Worm (Caenorhabditis elegans): Measurements from ENCODE around the gene sre-4.
"Not testable (repeated sequence)": the region's sequence is repeated elsewhere in the genome, so short reads cannot be mapped to it uniquely, and the experiment has no call there.

sre-4 gene

DNA sequence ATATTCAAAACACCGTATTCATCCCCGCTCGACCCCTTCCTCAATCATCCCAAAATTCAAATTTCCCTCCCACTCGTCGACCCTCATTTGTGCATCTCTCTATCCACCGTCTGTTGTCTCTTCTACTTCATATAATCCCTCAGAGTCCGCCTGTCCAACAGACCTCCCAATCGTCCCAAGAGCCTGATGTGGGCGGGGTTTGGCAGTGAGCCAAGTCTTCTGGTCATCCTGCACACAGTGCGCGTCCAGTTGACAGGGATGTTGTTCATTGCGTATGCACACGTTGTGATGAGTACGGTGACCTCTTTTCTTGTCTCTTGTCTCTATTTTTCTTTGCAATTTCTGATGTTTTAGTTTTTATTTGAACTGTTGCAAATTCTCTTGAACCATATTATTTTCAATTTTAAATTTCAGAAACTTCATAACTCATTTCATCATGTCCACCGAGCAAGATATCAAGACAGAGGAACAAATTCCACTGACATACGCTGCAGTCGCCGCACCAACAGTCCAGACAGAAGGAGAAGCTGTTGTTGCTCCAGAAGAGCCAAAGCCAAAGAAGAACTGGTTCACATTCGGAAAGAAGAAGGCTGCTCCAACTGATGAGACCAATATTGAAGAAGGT, 12.4 kb downstream of the sre-4 start, which contains the start of gene cav-1 (continued):
- TF ChIP-seq ahr-1 (tag; optimal IDR thresholded peaks at IDR 0.05) (no peak), ztf-16 (tag; optimal IDR thresholded peaks at IDR 0.05) (no peak), pros-1 (tag; optimal IDR thresholded peaks at IDR 0.05) (no peak), zip-5 (tag; optimal IDR thresholded peaks at IDR 0.05) (no peak), che-1 (tag; optimal IDR thresholded peaks at IDR 0.05) (no peak), unc-86 (tag; optimal IDR thresholded peaks at IDR 0.05) (no peak), F13H6.1 (tag; optimal IDR thresholded peaks at IDR 0.05) (no peak), nhr-232 (tag; optimal IDR thresholded peaks at IDR 0.05) (no peak), unc-55 (GFP tag; optimal IDR thresholded peaks at IDR 0.05) (peak; percentile 52), Y22D7AL.16 (tag; optimal IDR thresholded peaks at IDR 0.05) (no peak), pat-9 (tag; optimal IDR thresholded peaks at IDR 0.05) (no peak), ceh-48 (tag; optimal IDR thresholded peaks at IDR 0.05) (no peak), hlh-13 (GFP tag; optimal IDR thresholded peaks at IDR 0.05) (no peak), pag-3 (tag; optimal IDR thresholded peaks at IDR 0.05; ENCODE audit: borderline replicate concordance) (no peak), ceh-45 (GFP tag; IDR thresholded peaks at IDR 0.05) (no peak), dve-1 (tag; optimal IDR thresholded peaks at IDR 0.05) (no peak), ceh-9 (tag; optimal IDR thresholded peaks at IDR 0.05) (no peak)

DNA sequence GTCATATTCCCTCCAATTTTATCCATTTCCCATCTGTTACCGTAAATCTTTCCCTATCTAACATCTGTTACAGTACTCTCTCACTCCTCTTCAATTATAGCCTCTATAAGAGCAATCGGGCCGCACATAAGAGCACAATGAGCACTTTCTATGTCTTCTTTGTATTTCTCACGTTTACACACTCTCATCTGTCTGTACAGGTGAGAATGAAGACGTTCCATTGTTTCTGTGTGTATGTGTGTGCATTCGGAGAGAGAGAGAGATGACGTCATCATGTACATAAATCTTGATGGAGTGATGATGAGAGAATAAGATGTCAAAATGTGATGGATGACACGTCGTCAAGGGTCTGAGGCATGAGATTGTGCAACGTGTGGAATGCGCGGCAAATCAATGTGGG, 13.8 kb downstream of the sre-4 start:
- TF ChIP-seq ceh-14 (tag; optimal IDR thresholded peaks at IDR 0.05) (no peak), sox-4 (tag; optimal IDR thresholded peaks at IDR 0.05) (no peak), unc-55 (GFP tag; optimal IDR thresholded peaks at IDR 0.05) (peak; percentile 98), ref-2 (tag; optimal IDR thresholded peaks at IDR 0.05) (peak; percentile 20), nhr-232 (tag; optimal IDR thresholded peaks at IDR 0.05) (no peak), K02D7.2 (tag; optimal IDR thresholded peaks at IDR 0.05) (no peak), ceh-31 (tag; optimal IDR thresholded peaks at IDR 0.05) (peak; percentile 9), sox-2 (GFP tag; IDR thresholded peaks at IDR 0.05) (no peak), eyg-1 (tag; optimal IDR thresholded peaks at IDR 0.05) (no peak), syd-9 (tag; optimal IDR thresholded peaks at IDR 0.05) (no peak), tbx-2 (tag; optimal IDR thresholded peaks at IDR 0.05) (peak; percentile 62)

DNA sequence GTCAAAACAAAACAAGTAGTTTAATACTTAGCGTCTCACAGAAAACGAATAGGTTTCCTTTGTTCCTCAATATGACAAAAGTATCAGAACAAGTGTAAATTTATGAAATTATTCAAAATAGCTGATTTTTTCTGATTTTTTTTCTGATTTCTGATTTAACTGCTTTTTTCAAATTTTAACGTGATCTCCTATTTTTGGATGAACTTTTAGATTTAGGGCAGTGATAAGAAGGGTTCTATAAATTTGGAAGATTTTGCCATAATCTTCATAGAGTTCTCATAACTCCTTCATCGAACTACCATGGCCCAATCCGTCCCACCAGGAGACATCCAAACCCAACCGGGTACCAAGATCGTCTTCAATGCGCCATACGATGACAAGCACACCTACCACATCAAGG, 14.8 kb downstream of the sre-4 start, which contains the start of gene msp-78:
msp-78 (plus strand) TSS at position 301 of the 400 bp plus-strand sequence.
- TF ChIP-seq zip-5, K02D7.2, ztf-16 (tag; optimal IDR thresholded peaks at IDR 0.05): not testable (repeated sequence)

DNA sequence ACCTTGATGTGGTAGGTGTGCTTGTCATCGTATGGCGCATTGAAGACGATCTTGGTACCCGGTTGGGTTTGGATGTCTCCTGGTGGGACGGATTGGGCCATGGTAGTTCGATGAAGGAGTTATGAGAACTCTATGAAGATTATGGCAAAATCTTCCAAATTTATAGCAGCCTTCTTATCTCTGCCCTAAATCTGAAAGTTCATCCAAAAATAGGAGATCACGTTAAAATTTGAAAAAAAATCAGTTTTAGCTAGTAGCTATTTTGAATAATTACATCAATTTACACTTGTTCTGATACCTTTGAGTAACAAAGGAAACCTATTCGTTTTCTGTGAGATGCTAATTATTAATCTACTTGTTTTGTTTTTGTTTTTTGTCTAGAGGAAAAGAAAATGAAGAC, 17.5 kb downstream of the sre-4 start, which contains the start of gene msp-79:
msp-79 (minus strand) TSS at position 101 of the 400 bp plus-strand sequence.
- not testable (repeated sequence) for TF ChIP-seq unc-55 (GFP tag; optimal IDR thresholded peaks at IDR 0.05); fkh-6 (tag; optimal IDR thresholded peaks at IDR 0.05); pha-2 (tag; optimal IDR thresholded peaks at IDR 0.05)

DNA sequence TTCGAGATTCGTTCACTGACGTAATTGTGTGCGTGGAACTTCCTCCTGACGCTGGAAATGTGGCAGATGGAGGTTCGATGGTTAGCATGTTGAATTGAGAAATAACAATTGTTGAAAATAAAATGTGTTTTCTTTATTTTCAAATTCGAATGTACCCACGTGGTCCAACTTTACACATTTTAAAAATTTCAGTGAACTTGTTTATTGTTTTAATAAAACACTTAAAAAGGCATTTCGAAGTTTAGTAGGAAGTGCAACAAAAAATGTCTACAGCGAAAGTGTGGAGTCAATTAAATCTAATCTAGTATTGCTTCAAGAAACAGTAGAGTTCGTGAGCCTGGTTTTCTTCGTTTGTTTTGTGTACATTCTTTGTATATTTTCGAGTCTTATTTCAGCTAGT, 18.3 kb downstream of the sre-4 start, which contains the start of gene ssp-36:
ssp-36 (minus strand) TSS at position 101 of the 400 bp plus-strand sequence.
- TF ChIP-seq nfya-1 (tag; optimal IDR thresholded peaks at IDR 0.05), result no peak
- TF ChIP-seq ceh-31 (tag; optimal IDR thresholded peaks at IDR 0.05), result no peak
- no peak for TF ChIP-seq sox-2 (GFP tag; IDR thresholded peaks at IDR 0.05)
- TF ChIP-seq ceh-22 (tag; optimal IDR thresholded peaks at IDR 0.05), result no peak
- no peak for TF ChIP-seq F13H6.1 (tag; optimal IDR thresholded peaks at IDR 0.05)
- TF ChIP-seq ceh-30 (tag; optimal IDR thresholded peaks at IDR 0.05), result no peak

DNA sequence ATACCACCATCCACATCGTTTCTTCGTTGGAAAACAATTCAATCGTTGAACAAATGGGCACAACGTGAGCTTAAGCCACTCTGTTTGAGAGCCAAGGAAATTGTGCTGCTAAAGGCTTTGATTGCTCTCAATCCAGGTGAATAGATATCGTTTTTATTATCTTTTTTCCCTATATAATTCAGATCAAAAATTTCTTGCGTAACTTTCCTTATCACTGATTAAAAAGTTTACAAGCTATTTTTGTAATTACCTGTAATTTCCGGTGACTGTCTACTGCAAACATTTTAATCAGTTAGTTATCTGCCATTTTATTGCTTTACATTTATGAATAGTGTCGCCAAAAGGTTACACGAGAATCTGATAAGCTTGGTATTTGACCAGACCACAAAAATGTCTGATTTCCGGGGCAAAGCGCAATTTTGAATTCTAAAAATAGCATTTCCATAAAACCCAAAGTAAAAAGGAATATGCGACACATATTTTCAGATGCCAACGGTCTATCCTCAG, 21.9 kb downstream of the sre-4 start:
- TF ChIP-seq ceh-45 (GFP tag; IDR thresholded peaks at IDR 0.05) (no peak), unc-86 (tag; optimal IDR thresholded peaks at IDR 0.05) (no peak), pha-2 (tag; optimal IDR thresholded peaks at IDR 0.05) (no peak), hlh-30 (tag; optimal IDR thresholded peaks at IDR 0.05; ENCODE audit: insufficient read depth) (no peak)

Measured in whole organism, late embryonic.